Fruit fly (Drosophila melanogaster) whole organism, embryonic: Measurements from ENCODE around the gene Chrac-14.

Experiments used
- Antp ChIP-seq: fragments of 200-800 bp; sonication (Bioruptor generic); optimal IDR thresholded peaks from 3 replicates; lab custom pipeline; 2016; ENCODE audit warnings: missing biosample characterization, missing genetic modification characterization
- Blimp-1 ChIP-seq: fragments of 200-800 bp; sonication (Bioruptor generic); optimal IDR thresholded peaks from 3 replicates; lab custom pipeline; 2018; ENCODE audit warnings: missing biosample characterization, missing genetic modification characterization, mild to moderate bottlenecking, moderate library complexity, missing genetic modification reagents
- CG10274 ChIP-seq: fragments of 200-800 bp; sonication (Bioruptor generic); optimal IDR thresholded peaks from 3 replicates; lab custom pipeline; 2017; ENCODE audit warnings: missing biosample characterization, mild to moderate bottlenecking, missing genetic modification characterization
- CG11093 ChIP-seq: fragments of 200-800 bp; sonication (Bioruptor generic); IDR thresholded peaks from 3 replicates; pipeline ENCODE4 v1.3.6; 2022; ENCODE audit warnings: missing biosample characterization, missing genetic modification characterization
- CG11398 ChIP-seq: fragments of 200-800 bp; sonication (Bioruptor generic); optimal IDR thresholded peaks from 2 replicates; lab custom pipeline; 2016; ENCODE audit warnings: missing biosample characterization, missing genetic modification characterization
- CG11560 ChIP-seq: fragments of 200-800 bp; sonication (Bioruptor generic); IDR thresholded peaks from 3 replicates; pipeline ENCODE4 v1.3.6; 2022; ENCODE audit warnings: missing biosample characterization, missing genetic modification characterization
- CG1529 ChIP-seq: fragments of 200-800 bp; sonication (Bioruptor generic); optimal IDR thresholded peaks from 3 replicates; lab custom pipeline; 2018; ENCODE audit warnings: missing biosample characterization, missing genetic modification characterization
- CG1603 ChIP-seq: fragments of 200-800 bp; sonication (Bioruptor generic); optimal IDR thresholded peaks from 2 replicates; lab custom pipeline; 2019; ENCODE audit warnings: missing biosample characterization, mild to moderate bottlenecking, missing genetic modification characterization, moderate library complexity
- CG17612 ChIP-seq: fragments of 200-800 bp; sonication (Bioruptor generic); IDR thresholded peaks from 2 replicates; pipeline ENCODE4 v1.3.6; 2022; ENCODE audit warnings: missing biosample characterization, missing genetic modification characterization
- CG17829 ChIP-seq: fragments of 200-800 bp; optimal IDR thresholded peaks from 2 replicates; lab custom pipeline; 2019; ENCODE audit warnings: missing biosample characterization, mild to moderate bottlenecking, missing genetic modification characterization, moderate library complexity
- CG30020 ChIP-seq: fragments of 200-800 bp; optimal IDR thresholded peaks from 2 replicates; lab custom pipeline; 2019; ENCODE audit warnings: missing biosample characterization, mild to moderate bottlenecking, missing genetic modification characterization, moderate library complexity
- CG3281 ChIP-seq: fragments of 200-800 bp; sonication (Bioruptor generic); optimal IDR thresholded peaks from 3 replicates; lab custom pipeline; 2017; ENCODE audit warnings: missing biosample characterization, mild to moderate bottlenecking, missing genetic modification characterization
- CG33213 ChIP-seq: fragments of 200-800 bp; sonication (Bioruptor generic); optimal IDR thresholded peaks from 3 replicates; lab custom pipeline; 2016; ENCODE audit warnings: missing biosample characterization, missing genetic modification characterization
- CG4730 ChIP-seq: fragments of 200-800 bp; sonication (Bioruptor generic); IDR thresholded peaks from 2 replicates; pipeline ENCODE4 v1.3.6; 2022; ENCODE audit warnings: missing biosample characterization, missing genetic modification characterization
- CG4854 ChIP-seq: fragments of 200-800 bp; sonication (Bioruptor generic); optimal IDR thresholded peaks from 2 replicates; lab custom pipeline; 2016; ENCODE audit warnings: missing biosample characterization, missing genetic modification characterization, inconsistent platforms
- CG5953 ChIP-seq: fragments of 200-800 bp; sonication (Bioruptor generic); IDR thresholded peaks from 2 replicates; pipeline ENCODE4 v1.3.6; 2022; ENCODE audit warnings: missing biosample characterization, missing genetic modification characterization
- CG7963 ChIP-seq: fragments of 200-800 bp; sonication (Bioruptor generic); IDR thresholded peaks from 3 replicates; pipeline ENCODE4 v1.3.6; 2022; ENCODE audit warnings: missing biosample characterization, missing genetic modification characterization; ENCODE audit not compliant: partially characterized antibody
- CkIIα-i1 ChIP-seq: fragments of 200-800 bp; sonication (Bioruptor generic); IDR thresholded peaks from 2 replicates; pipeline ENCODE4 v1.3.6; 2022; ENCODE audit warnings: missing biosample characterization, missing genetic modification characterization
- Dfd ChIP-seq, 2 experiments: fragments of >200 bp; optimal IDR thresholded peaks; 2 replicates each; lab custom pipeline; 2017; ENCODE audit warnings: missing biosample characterization in 2 of 2, missing genetic modification characterization in 2 of 2
- Dll ChIP-seq: fragments of 200-800 bp; sonication (Bioruptor generic); IDR thresholded peaks from 4 replicates; pipeline ENCODE4 v1.3.6; 2022; ENCODE audit warnings: missing biosample characterization, missing genetic modification characterization; ENCODE audit not compliant: partially characterized antibody
- Ets65A ChIP-seq: fragments of 200-800 bp; sonication (Bioruptor generic); peaks from one replicate; lab custom pipeline; 2016; ENCODE audit warnings: missing biosample characterization, missing genetic modification characterization
- HHEX ChIP-seq: fragments of 200-800 bp; sonication (Bioruptor generic); optimal IDR thresholded peaks from 3 replicates; lab custom pipeline; 2017; ENCODE audit warnings: missing biosample characterization, mild to moderate bottlenecking, missing genetic modification characterization, missing genetic modification reagents
- Hr78 ChIP-seq, 2 experiments: fragments of 200-800 bp in 1 of 2; fragments of >200 bp in 1 of 2; sonication (Bioruptor generic) in 1 of 2; optimal IDR thresholded peaks; 2 replicates each; lab custom pipeline; 2017 to 2019; ENCODE audit warnings: missing biosample characterization in 2 of 2, missing genetic modification characterization in 2 of 2, mild to moderate bottlenecking in 1 of 2, moderate library complexity in 1 of 2
- Lim3 ChIP-seq: fragments of 200-800 bp; sonication (Bioruptor generic); IDR thresholded peaks from 2 replicates; pipeline ENCODE4 v1.3.6; 2022; ENCODE audit warnings: missing biosample characterization, missing genetic modification characterization
- MBD-R2 ChIP-seq: fragments of 200-800 bp; sonication (Bioruptor generic); IDR thresholded peaks from 2 replicates; pipeline ENCODE4 v1.3.6; 2022; ENCODE audit warnings: missing biosample characterization, missing genetic modification characterization
- Myb ChIP-seq: fragments of 200-800 bp; sonication (Bioruptor generic); optimal IDR thresholded peaks from 2 replicates; lab custom pipeline; 2016; ENCODE audit warnings: missing biosample characterization, missing genetic modification characterization
- Pdp1 ChIP-seq, 2 experiments: fragments of 200-800 bp; sonication (Bioruptor generic); optimal IDR thresholded peaks; 3 replicates each; lab custom pipeline; 2016; ENCODE audit warnings: missing biosample characterization in 2 of 2, missing genetic modification characterization in 2 of 2, mild to moderate bottlenecking in 1 of 2, moderate library complexity in 1 of 2
- Rx ChIP-seq: fragments of 200-800 bp; sonication (Bioruptor generic); IDR thresholded peaks from 2 replicates; pipeline ENCODE4 v1.3.6; 2022; ENCODE audit warnings: missing biosample characterization, missing genetic modification characterization
- Scr ChIP-seq: fragments of 200-800 bp; sonication (Bioruptor generic); IDR thresholded peaks from 2 replicates; pipeline ENCODE4 v1.3.6; 2022; ENCODE audit warnings: missing biosample characterization, missing genetic modification characterization; ENCODE audit not compliant: partially characterized antibody
- YL-1 ChIP-seq: fragments of 200-800 bp; sonication (Bioruptor generic); optimal IDR thresholded peaks from 3 replicates; lab custom pipeline; 2017; ENCODE audit warnings: missing biosample characterization, mild to moderate bottlenecking, missing genetic modification characterization
- abd-A ChIP-seq: fragments of 200-800 bp; sonication (Bioruptor generic); optimal IDR thresholded peaks from 3 replicates; lab custom pipeline; 2019; ENCODE audit warnings: missing biosample characterization, mild to moderate bottlenecking, missing genetic modification characterization, moderate library complexity
- bsh ChIP-seq, 2 experiments: fragments of 200-800 bp; sonication (Bioruptor generic); optimal IDR thresholded peaks; 2 replicates each; lab custom pipeline; 2017 to 2018; ENCODE audit warnings: mild to moderate bottlenecking in 2 of 2, missing biosample characterization in 2 of 2, missing genetic modification characterization in 2 of 2, moderate library complexity in 1 of 2
- ewg ChIP-seq: fragments of 200-800 bp; sonication (Bioruptor generic); optimal IDR thresholded peaks from 3 replicates; lab custom pipeline; 2017; ENCODE audit warnings: mild to moderate bottlenecking, missing biosample characterization, missing genetic modification reagents, missing genetic modification characterization
- fru ChIP-seq: fragments of >200 bp; optimal IDR thresholded peaks from 2 replicates; lab custom pipeline; 2017
- fu2 ChIP-seq: fragments of 200-800 bp; sonication (Bioruptor generic); optimal IDR thresholded peaks from 2 replicates; lab custom pipeline; 2016; ENCODE audit warnings: missing biosample characterization, missing genetic modification characterization
- gsb ChIP-seq: fragments of 200-800 bp; sonication (Bioruptor generic); IDR thresholded peaks from 2 replicates; pipeline ENCODE4 v1.3.6; 2022; ENCODE audit warnings: missing biosample characterization, missing genetic modification characterization
- mam ChIP-seq: fragments of 200-800 bp; sonication (Bioruptor generic); optimal IDR thresholded peaks from 3 replicates; lab custom pipeline; 2016; ENCODE audit warnings: missing biosample characterization, missing genetic modification characterization
- mld ChIP-seq: fragments of 200-800 bp; sonication (Bioruptor generic); IDR thresholded peaks from 3 replicates; pipeline ENCODE4 v1.3.6; 2022; ENCODE audit warnings: missing biosample characterization, missing genetic modification characterization; ENCODE audit not compliant: partially characterized antibody
- nmo ChIP-seq: fragments of 200-800 bp; sonication (Bioruptor generic); optimal IDR thresholded peaks from 2 replicates; lab custom pipeline; 2018; ENCODE audit warnings: missing biosample characterization, mild to moderate bottlenecking, missing genetic modification characterization, moderate library complexity
- otp ChIP-seq: fragments of 200-800 bp; sonication (Bioruptor generic); IDR thresholded peaks from 3 replicates; pipeline ENCODE4, ENCODE4 v1.3.6; 2022; ENCODE audit warnings: missing biosample characterization, missing genetic modification characterization
- p53 ChIP-seq: fragments of 200-800 bp; sonication (Bioruptor generic); optimal IDR thresholded peaks from 2 replicates; lab custom pipeline; 2016; ENCODE audit warnings: missing biosample characterization, missing genetic modification characterization
- phol ChIP-seq: fragments of 200-800 bp; sonication (Bioruptor generic); optimal IDR thresholded peaks from 3 replicates; lab custom pipeline; 2018; ENCODE audit warnings: missing biosample characterization, mild to moderate bottlenecking, missing genetic modification characterization, moderate library complexity
- pnt ChIP-seq: fragments of 200-800 bp; sonication (Bioruptor generic); optimal IDR thresholded peaks from 3 replicates; lab custom pipeline; 2016; ENCODE audit warnings: missing biosample characterization, missing genetic modification characterization
- sna ChIP-seq: fragments of 200-800 bp; sonication (Bioruptor generic); IDR thresholded peaks from 2 replicates; pipeline ENCODE4 v1.3.6; 2022; ENCODE audit warnings: missing biosample characterization, missing genetic modification characterization; ENCODE audit not compliant: partially characterized antibody
- ssp ChIP-seq: fragments of 200-800 bp; sonication (Bioruptor generic); IDR thresholded peaks from 2 replicates; pipeline ENCODE4 v1.3.6; 2022; ENCODE audit warnings: missing biosample characterization, missing genetic modification characterization
- stc ChIP-seq: fragments of 200-800 bp; sonication (Bioruptor generic); IDR thresholded peaks from 2 replicates; pipeline ENCODE4 v1.3.6; 2022; ENCODE audit warnings: missing biosample characterization, missing genetic modification characterization
- stwl ChIP-seq: fragments of 200-800 bp; sonication (Bioruptor generic); optimal IDR thresholded peaks from 3 replicates; lab custom pipeline; 2018; ENCODE audit warnings: missing biosample characterization, mild to moderate bottlenecking, missing genetic modification characterization, moderate library complexity
- tap ChIP-seq: fragments of 200-800 bp; optimal IDR thresholded peaks from 3 replicates; lab custom pipeline; 2019; ENCODE audit warnings: missing biosample characterization, mild to moderate bottlenecking, missing genetic modification characterization, moderate library complexity
- tio ChIP-seq: fragments of 200-800 bp; sonication (Bioruptor generic); optimal IDR thresholded peaks from 2 replicates; lab custom pipeline; 2017; ENCODE audit warnings: missing biosample characterization, missing genetic modification characterization, inconsistent platforms
- toy ChIP-seq: fragments of 200-800 bp; sonication (Bioruptor generic); IDR thresholded peaks from 2 replicates; pipeline ENCODE4 v1.3.6; 2022; ENCODE audit warnings: missing biosample characterization, missing genetic modification characterization
- usp ChIP-seq: fragments of >200 bp; optimal IDR thresholded peaks from 2 replicates; lab custom pipeline; 2017; ENCODE audit warnings: missing biosample characterization, missing genetic modification characterization
- zfh2 ChIP-seq: fragments of 200-800 bp; sonication (Bioruptor generic); optimal IDR thresholded peaks from 2 replicates; lab custom pipeline; 2016; ENCODE audit warnings: missing biosample characterization, missing genetic modification characterization

Gene Chrac-14

DNA sequence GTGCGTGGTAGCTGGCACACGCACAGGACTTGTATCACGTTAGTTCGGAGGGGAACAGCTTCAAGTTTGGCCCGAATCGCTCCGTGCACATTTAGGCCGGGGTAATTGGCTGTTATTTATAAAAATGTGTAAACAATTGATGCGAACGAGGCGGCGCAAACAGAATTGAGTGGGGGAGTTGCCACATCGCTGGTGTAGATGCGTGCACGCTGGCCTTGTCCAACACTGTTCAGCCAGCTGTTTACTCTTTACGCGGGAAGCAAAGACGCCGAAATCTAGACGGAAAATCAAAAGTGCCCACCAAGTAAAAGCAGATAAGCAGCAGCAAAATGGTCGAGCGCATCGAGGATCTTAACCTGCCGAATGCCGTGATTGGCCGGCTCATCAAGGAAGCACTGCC lies at the start of gene Chrac-14, which contains the start of gene D12 (continued):
- TF ChIP-seq nmo (GFP tag; lab: Kevin White, UChicago) (no peak), CG4854 (GFP tag; lab: Kevin White, UChicago) (no peak), Scr (GFP tag; lab: Robert Waterston, UW) (no peak), stwl (tag; lab: Kevin White, UChicago) (peak; percentile 68), Ets65A (GFP tag; lab: Kevin White, UChicago) (no peak), abd-A (tag; lab: Kevin White, UChicago) (no peak), tap (tag; lab: Kevin White, UChicago) (no peak), Blimp-1 (no peak), CG7963 (GFP tag; lab: Robert Waterston, UW) (no peak), MBD-R2 (GFP tag; lab: Robert Waterston, UW) (peak; percentile 98), CG1529 (GFP tag; lab: Kevin White, UChicago) (no peak), CG1603 (tag; lab: Kevin White, UChicago) (peak; percentile 65), gsb (GFP tag; lab: Robert Waterston, UW) (no peak), toy (GFP tag; lab: Robert Waterston, UW) (no peak), stc (GFP tag; lab: Robert Waterston, UW) (no peak), ssp (GFP tag; lab: Robert Waterston, UW) (no peak), CG3281 (GFP tag; lab: Kevin White, UChicago) (no peak), CG4730 (GFP tag; lab: Robert Waterston, UW) (no peak), Dfd (GFP tag; optimal IDR thresholded peaks at IDR 0.05; lab: Kevin White, UChicago) (no peak), CG11093 (GFP tag; lab: Robert Waterston, UW) (no peak), Pdp1 (GFP tag; optimal IDR thresholded peaks at IDR 0.05; lab: Kevin White, UChicago) (no peak), mld (GFP tag; lab: Robert Waterston, UW) (no peak), p53 (GFP tag; lab: Kevin White, UChicago) (no peak), tio (GFP tag; lab: Kevin White, UChicago) (no peak), HHEX (no peak), phol (tag; lab: Kevin White, UChicago) (no peak), fru (lab: Kevin White, UChicago) (no peak), Lim3 (GFP tag; lab: Robert Waterston, UW) (no peak), ewg (GFP tag; lab: Kevin White, UChicago) (peak; percentile 37), Antp (GFP tag; lab: Kevin White, UChicago) (peak; percentile 56), pnt (no peak), bsh (GFP tag; optimal IDR thresholded peaks at IDR 0.05; lab: Kevin White, UChicago) (no peak), CG17829 (tag; lab: Kevin White, UChicago) (peak; percentile 9), CG11398 (GFP tag; lab: Kevin White, UChicago) (no peak), zfh2 (GFP tag; lab: Kevin White, UChicago) (peak; percentile 14), CG10274 (no peak), CG17612 (GFP tag; lab: Robert Waterston, UW) (no peak), fu2 (peak; percentile 18), CkIIα-i1 (GFP tag; lab: Robert Waterston, UW) (no peak), sna (GFP tag; lab: Robert Waterston, UW) (no peak), mam (GFP tag; lab: Kevin White, UChicago) (peak; percentile 37), Rx (GFP tag; lab: Robert Waterston, UW) (0 out of 2 replicates have a peak, but pooled peaks have one; percentile 2), Dll (0 out of 4 replicates have a peak, but pooled peaks have one; percentile 26), CG33213 (GFP tag; lab: Kevin White, UChicago) (no peak), CG30020 (tag; lab: Kevin White, UChicago) (no peak), Myb (GFP tag; lab: Kevin White, UChicago) (peak; percentile 54), CG5953 (GFP tag; lab: Robert Waterston, UW) (no peak), otp (GFP tag; lab: Robert Waterston, UW) (no peak), YL-1 (GFP tag; lab: Kevin White, UChicago) (peak; percentile 45), usp (GFP tag; lab: Kevin White, UChicago) (no peak), Hr78 (GFP tag; optimal IDR thresholded peaks at IDR 0.05; lab: Kevin White, UChicago) (no peak), CG11560 (tag; lab: Robert Waterston, UW) (no peak)
